Fruit fly (Drosophila melanogaster) whole organism, embryonic: ENCODE results near the gene twf.

Source experiments
- Ada2b ChIP-seq: fragments of 200-800 bp; sonication (Bioruptor generic); IDR thresholded peaks from 2 replicates; pipeline ENCODE4 v1.3.6; 2022; ENCODE audit warnings: missing biosample characterization, missing genetic modification characterization
- B-H2 ChIP-seq: fragments of 200-800 bp; sonication (Bioruptor generic); optimal IDR thresholded peaks from 2 replicates; lab custom pipeline; 2018; ENCODE audit warnings: missing biosample characterization, mild to moderate bottlenecking, missing genetic modification characterization
- CG11398 ChIP-seq: fragments of 200-800 bp; sonication (Bioruptor generic); optimal IDR thresholded peaks from 2 replicates; lab custom pipeline; 2016; ENCODE audit warnings: missing biosample characterization, missing genetic modification characterization
- CG12299 ChIP-seq: fragments of 200-800 bp; sonication (Bioruptor generic); optimal IDR thresholded peaks from 2 replicates; lab custom pipeline; 2018; ENCODE audit warnings: missing biosample characterization, mild to moderate bottlenecking, missing genetic modification characterization
- CG1233 ChIP-seq: fragments of 200-800 bp; sonication (Bioruptor generic); optimal IDR thresholded peaks from 4 replicates; lab custom pipeline; 2018; ENCODE audit warnings: missing biosample characterization, mild to moderate bottlenecking, missing genetic modification characterization
- CG12391 ChIP-seq: fragments of 200-800 bp; sonication (Bioruptor generic); optimal IDR thresholded peaks from 3 replicates; lab custom pipeline; 2018; ENCODE audit warnings: missing biosample characterization, mild to moderate bottlenecking, missing genetic modification characterization, moderate library complexity
- CG12659 ChIP-seq: fragments of 200-800 bp; sonication (Bioruptor generic); optimal IDR thresholded peaks from 3 replicates; lab custom pipeline; 2017; ENCODE audit warnings: mild to moderate bottlenecking, missing biosample characterization, missing genetic modification reagents, missing genetic modification characterization
- CG12769 ChIP-seq: fragments of 200-800 bp; sonication (Bioruptor generic); optimal IDR thresholded peaks from 2 replicates; lab custom pipeline; 2019; ENCODE audit warnings: missing biosample characterization, mild to moderate bottlenecking, missing genetic modification characterization, moderate library complexity
- CG14860 ChIP-seq: fragments of 200-800 bp; sonication (Bioruptor generic); IDR thresholded peaks from 3 replicates; pipeline ENCODE4 v1.3.6; 2022; ENCODE audit warnings: missing biosample characterization, missing genetic modification characterization; ENCODE audit not compliant: partially characterized antibody
- CG17186 ChIP-seq: fragments of 200-800 bp; sonication (Bioruptor generic); optimal IDR thresholded peaks from 3 replicates; lab custom pipeline; 2017; ENCODE audit warnings: missing biosample characterization, missing genetic modification reagents, missing genetic modification characterization
- CG31441 ChIP-seq: fragments of 200-800 bp; sonication (Bioruptor generic); IDR thresholded peaks from 2 replicates; pipeline ENCODE4 v1.3.6; 2022; ENCODE audit warnings: missing biosample characterization, missing genetic modification characterization
- CG3726 ChIP-seq: fragments of 200-800 bp; sonication (Bioruptor generic); IDR thresholded peaks from 3 replicates; pipeline ENCODE4, ENCODE4 v1.3.6; 2022; ENCODE audit warnings: missing biosample characterization, missing genetic modification characterization
- CG5245 ChIP-seq: fragments of 200-800 bp; sonication (Bioruptor generic); optimal IDR thresholded peaks from 3 replicates; lab custom pipeline; 2016; ENCODE audit warnings: missing biosample characterization, missing genetic modification characterization
- CG6689 ChIP-seq: fragments of 200-800 bp; sonication (Bioruptor generic); IDR thresholded peaks from 2 replicates; pipeline ENCODE4 v1.3.6; 2022; ENCODE audit warnings: missing biosample characterization, missing genetic modification characterization
- CG7372 ChIP-seq: fragments of 200-800 bp; sonication (Bioruptor generic); IDR thresholded peaks from 2 replicates; pipeline ENCODE4 v1.3.6; 2022; ENCODE audit warnings: missing biosample characterization, missing genetic modification characterization
- CG9437 ChIP-seq: fragments of 200-800 bp; sonication (Bioruptor generic); optimal IDR thresholded peaks from 2 replicates; lab custom pipeline; 2018; ENCODE audit warnings: missing biosample characterization, mild to moderate bottlenecking, missing genetic modification characterization
- CG9727 ChIP-seq: fragments of 200-800 bp; sonication (Bioruptor generic); optimal IDR thresholded peaks from 3 replicates; lab custom pipeline; 2017; ENCODE audit warnings: missing biosample characterization, mild to moderate bottlenecking, missing genetic modification characterization
- CrebB ChIP-seq: fragments of 200-800 bp; sonication (Bioruptor generic); optimal IDR thresholded peaks from 3 replicates; lab custom pipeline; 2018; ENCODE audit warnings: missing biosample characterization, mild to moderate bottlenecking, missing genetic modification characterization
- Doc2 ChIP-seq: fragments of 200-800 bp; sonication (Bioruptor generic); IDR thresholded peaks from 2 replicates; pipeline ENCODE4 v1.3.6; 2022; ENCODE audit warnings: missing biosample characterization, missing genetic modification characterization
- E2f2 ChIP-seq: fragments of 200-800 bp; sonication (Bioruptor generic); IDR thresholded peaks from 2 replicates; pipeline ENCODE4 v1.3.6; 2022; ENCODE audit warnings: missing biosample characterization, missing genetic modification characterization
- Fer3 ChIP-seq: fragments of 200-800 bp; sonication (Bioruptor generic); optimal IDR thresholded peaks from 2 replicates; lab custom pipeline; 2018; ENCODE audit warnings: missing biosample characterization, mild to moderate bottlenecking, missing genetic modification characterization, moderate library complexity
- HLH4C ChIP-seq: fragments of 200-800 bp; sonication (Bioruptor generic); IDR thresholded peaks from 3 replicates; pipeline ENCODE4 v1.3.6; 2022; ENCODE audit warnings: missing biosample characterization, missing genetic modification characterization; ENCODE audit not compliant: partially characterized antibody
- MBD-R2 ChIP-seq: fragments of 200-800 bp; sonication (Bioruptor generic); IDR thresholded peaks from 2 replicates; pipeline ENCODE4 v1.3.6; 2022; ENCODE audit warnings: missing biosample characterization, missing genetic modification characterization
- MESR4 ChIP-seq: fragments of 200-800 bp; sonication (Bioruptor generic); optimal IDR thresholded peaks from 2 replicates; lab custom pipeline; 2018; ENCODE audit warnings: missing biosample characterization, mild to moderate bottlenecking, missing genetic modification characterization, moderate library complexity
- Mrtf ChIP-seq: fragments of 200-800 bp; sonication (Bioruptor generic); IDR thresholded peaks from 3 replicates; pipeline ENCODE4 v1.3.6; 2022; ENCODE audit warnings: missing biosample characterization, missing genetic modification characterization
- NfI ChIP-seq: fragments of 200-800 bp; sonication (Bioruptor generic); optimal IDR thresholded peaks from 3 replicates; lab custom pipeline; 2018; ENCODE audit warnings: missing biosample characterization, mild to moderate bottlenecking, missing genetic modification characterization, moderate library complexity
- Ptx1 ChIP-seq: fragments of 200-800 bp; sonication (Bioruptor generic); IDR thresholded peaks from 2 replicates; pipeline ENCODE4 v1.3.6; 2022; ENCODE audit warnings: missing biosample characterization, missing genetic modification characterization
- ab ChIP-seq: fragments of 200-800 bp; sonication (Bioruptor generic); optimal IDR thresholded peaks from 2 replicates; lab custom pipeline; 2016; ENCODE audit warnings: missing biosample characterization, missing genetic modification characterization
- abd-A ChIP-seq: fragments of 200-800 bp; sonication (Bioruptor generic); optimal IDR thresholded peaks from 3 replicates; lab custom pipeline; 2019; ENCODE audit warnings: missing biosample characterization, mild to moderate bottlenecking, missing genetic modification characterization, moderate library complexity
- chinmo ChIP-seq: fragments of 200-800 bp; sonication (Bioruptor generic); IDR thresholded peaks from 4 replicates; pipeline ENCODE4 v1.3.6; 2022; ENCODE audit warnings: missing biosample characterization, missing genetic modification characterization; ENCODE audit not compliant: partially characterized antibody
- dati ChIP-seq: fragments of 200-800 bp; sonication (Bioruptor generic); IDR thresholded peaks from 2 replicates; pipeline ENCODE4 v1.3.6; 2022; ENCODE audit warnings: missing biosample characterization, missing genetic modification characterization
- fd3F ChIP-seq: fragments of 200-800 bp; sonication (Bioruptor generic); optimal IDR thresholded peaks from 2 replicates; lab custom pipeline; 2018; ENCODE audit warnings: missing biosample characterization, mild to moderate bottlenecking, missing genetic modification characterization, moderate library complexity
- fru ChIP-seq: fragments of >200 bp; optimal IDR thresholded peaks from 2 replicates; lab custom pipeline; 2017
- gcm2 ChIP-seq: fragments of 200-800 bp; sonication (Bioruptor generic); optimal IDR thresholded peaks from 2 replicates; lab custom pipeline; 2016; ENCODE audit warnings: missing biosample characterization, missing genetic modification characterization
- gfzf ChIP-seq: fragments of 200-800 bp; sonication (Bioruptor generic); optimal IDR thresholded peaks from 2 replicates; lab custom pipeline; 2016; ENCODE audit warnings: missing biosample characterization, mild to moderate bottlenecking, missing genetic modification characterization, moderate library complexity
- ind ChIP-seq: fragments of 200-800 bp; sonication (Bioruptor generic); optimal IDR thresholded peaks from 3 replicates; lab custom pipeline; 2016; ENCODE audit warnings: missing biosample characterization, missing genetic modification characterization
- lab ChIP-seq: fragments of 200-800 bp; sonication (Bioruptor generic); optimal IDR thresholded peaks from 3 replicates; lab custom pipeline; 2017; ENCODE audit warnings: missing biosample characterization, missing genetic modification characterization, mild to moderate bottlenecking, moderate library complexity, missing genetic modification reagents
- luna ChIP-seq: fragments of 200-800 bp; sonication (Bioruptor generic); optimal IDR thresholded peaks from 2 replicates; lab custom pipeline; 2016; ENCODE audit warnings: missing biosample characterization, missing genetic modification characterization
- scrt ChIP-seq: fragments of 200-800 bp; sonication (Bioruptor generic); optimal IDR thresholded peaks from 2 replicates; lab custom pipeline; 2018; ENCODE audit warnings: missing biosample characterization, mild to moderate bottlenecking, missing genetic modification characterization, moderate library complexity
- sd ChIP-seq: fragments of 200-800 bp; sonication (Bioruptor generic); optimal IDR thresholded peaks from 3 replicates; lab custom pipeline; 2018; ENCODE audit warnings: missing biosample characterization, mild to moderate bottlenecking, missing genetic modification characterization, moderate library complexity
- sens-2 ChIP-seq: fragments of 200-800 bp; sonication (Bioruptor generic); IDR thresholded peaks from 2 replicates; pipeline ENCODE4 v1.3.6; 2022; ENCODE audit warnings: missing biosample characterization, missing genetic modification characterization

The twf gene

dm6 chr3R:14095428-14095827 lies 27.0 kb upstream of the twf start (continued):
- no peak for TF ChIP-seq sens-2 (GFP tag; lab: Robert Waterston, UW)
- peak; percentile 64 for TF ChIP-seq CG31441
- TF ChIP-seq CG9437, result peak; percentile 31
- TF ChIP-seq scrt, result peak; percentile 26
- TF ChIP-seq CG14860 (GFP tag; lab: Robert Waterston, UW), result no peak
- peak; percentile 72 for TF ChIP-seq Ada2b (GFP tag; lab: Robert Waterston, UW)
- TF ChIP-seq fru (lab: Kevin White, UChicago), result no peak
- peak; percentile 21 for TF ChIP-seq fd3F
- TF ChIP-seq CG12299, result no peak
- peak; percentile 50 for TF ChIP-seq Fer3
- peak; percentile 76 for TF ChIP-seq Ptx1 (GFP tag; lab: Robert Waterston, UW)
- TF ChIP-seq CG6689 (GFP tag; lab: Robert Waterston, UW), result peak; percentile 39
- peak; percentile 24 for TF ChIP-seq CG5245
- TF ChIP-seq CG12391 (tag; lab: Kevin White, UChicago), result peak; percentile 60
- 0 out of 2 replicates have a peak, but pooled peaks have one; percentile 15 for TF ChIP-seq CG7372 (GFP tag; lab: Robert Waterston, UW)
- peak; percentile 4 for TF ChIP-seq NfI (GFP tag; lab: Kevin White, UChicago)
- TF ChIP-seq CG1233, result peak; percentile 32
- no peak for TF ChIP-seq dati (GFP tag; lab: Robert Waterston, UW)
- no peak for TF ChIP-seq CG3726 (GFP tag; lab: Robert Waterston, UW)
- TF ChIP-seq Doc2, result no peak
- TF ChIP-seq MESR4 (GFP tag; lab: Kevin White, UChicago), result no peak
- TF ChIP-seq gcm2 (GFP tag; lab: Kevin White, UChicago), result no peak
- peak; percentile 33 for TF ChIP-seq ind (GFP tag; lab: Kevin White, UChicago)

DNA sequence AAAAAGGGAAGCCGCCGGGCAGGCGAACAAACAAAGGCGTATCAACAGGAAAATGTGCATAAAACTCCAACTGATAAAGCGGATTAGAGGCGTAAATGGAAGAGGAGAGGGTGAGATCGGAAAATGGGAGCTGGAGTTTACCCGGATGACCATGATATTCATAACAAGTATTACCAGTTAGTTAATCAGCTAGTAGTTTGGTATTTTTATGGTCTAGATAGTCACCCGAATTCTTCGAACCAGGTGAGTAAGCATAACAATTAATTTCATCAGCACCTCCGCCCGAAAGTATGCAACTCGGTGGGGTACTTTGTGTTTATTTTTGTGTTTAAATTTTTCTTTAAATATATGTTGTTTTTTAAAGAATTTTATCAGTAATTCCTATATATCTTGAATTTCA lies 26.5 kb upstream of the twf start:
- TF ChIP-seq chinmo (GFP tag; lab: Robert Waterston, UW) (0 out of 4 replicates have a peak, but pooled peaks have one; percentile 34), B-H2 (no peak), CG17186 (GFP tag; lab: Kevin White, UChicago) (no peak), lab (GFP tag; lab: Kevin White, UChicago) (no peak), ind (GFP tag; lab: Kevin White, UChicago) (no peak), CG11398 (GFP tag; lab: Kevin White, UChicago) (no peak), fru (lab: Kevin White, UChicago) (no peak), luna (GFP tag; lab: Kevin White, UChicago) (no peak), sd (tag; lab: Kevin White, UChicago) (peak; percentile 91), CG12769 (tag; lab: Kevin White, UChicago) (peak; percentile 20), Ada2b (GFP tag; lab: Robert Waterston, UW) (no peak), CG12659 (GFP tag; lab: Kevin White, UChicago) (no peak), CrebB (no peak), CG9727 (GFP tag; lab: Kevin White, UChicago) (no peak), abd-A (tag; lab: Kevin White, UChicago) (peak; percentile 20), MBD-R2 (GFP tag; lab: Robert Waterston, UW) (no peak), gfzf (no peak), Mrtf (GFP tag; lab: Robert Waterston, UW) (no peak), HLH4C (GFP tag; lab: Robert Waterston, UW) (no peak), E2f2 (GFP tag; lab: Robert Waterston, UW) (no peak), ab (no peak)
